Fruit fly (Drosophila melanogaster) whole organism: ENCODE data around the gene GstZ1.

ENCODE experiments used
- EcR ChIP-seq, 2 experiments: fragments of >200 bp; optimal IDR thresholded peaks; 2 replicates each; lab custom pipeline; 2017; ENCODE audit warnings: missing biosample characterization in 2 of 2, missing genetic modification characterization in 2 of 2, missing genetic modification reagents in 2 of 2
- pan ChIP-seq: fragments of >200 bp; optimal IDR thresholded peaks from 2 replicates; lab custom pipeline; 2017
- usp ChIP-seq: fragments of >200 bp; optimal IDR thresholded peaks from 2 replicates; lab custom pipeline; 2017; ENCODE audit warnings: missing biosample characterization, missing genetic modification characterization, mixed read lengths

DNA sequence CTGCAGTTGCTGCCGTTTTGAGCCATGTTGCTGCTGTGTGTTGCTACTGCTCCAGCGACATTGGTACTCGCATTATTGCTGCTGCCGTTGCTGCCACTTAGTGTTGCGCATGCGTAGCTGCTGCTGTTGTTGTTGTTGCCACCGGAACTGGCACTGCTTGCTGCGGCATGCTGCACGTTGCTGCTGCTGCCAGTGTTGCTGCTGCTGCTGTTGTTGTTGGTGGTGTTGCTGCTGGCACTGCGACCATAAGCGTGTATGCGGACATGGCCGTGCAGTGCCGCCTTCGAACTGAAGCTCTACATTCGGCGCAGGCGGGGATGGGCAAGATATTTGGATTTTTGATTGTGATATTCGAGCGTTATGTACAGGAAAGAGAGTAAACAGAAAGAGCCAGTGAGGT is 11.8 kb upstream of the GstZ1 start:
- TF ChIP-seq EcR (GFP tag; optimal IDR thresholded peaks at IDR 0.05; lab: Kevin White, UChicago), result no peak
- no peak for TF ChIP-seq pan (lab: Kevin White, UChicago)
- TF ChIP-seq usp (GFP tag; lab: Kevin White, UChicago), result no peak
